3 fruit fly cellular contexts compared by ENCODE assay signal in genomic region chr3L:4729805-4730204, dm6.
TF ChIP-seq lines count a peak whose summit lies in the region.

No protein-coding gene starts in this region.

- TF ChIP-seq CTCF in whole organism, embryonic (GFP tag; optimal IDR thresholded peaks at IDR 0.05; lab: Kevin White, UChicago) = no peak

TF ChIP-seq in whole organism, embryonic, 481 proteins besides CTCF, POLR2A, EP300 and RAD21:
- TF ChIP-seq Ets97D (GFP tag; optimal IDR thresholded peaks at IDR 0.05; lab: Kevin White, UChicago) = no peak
- no peak for TF ChIP-seq gt (GFP tag; IDR thresholded peaks at IDR 0.05; lab: Robert Waterston, UW)
- 0 out of 2 replicates have a peak, but pooled peaks have one; percentile 10 for TF ChIP-seq Drgx (GFP tag; IDR thresholded peaks at IDR 0.05; lab: Robert Waterston, UW)

TF ChIP-seq in whole organism, prepupa, 60 proteins besides CTCF, POLR2A, EP300 and RAD21:
- TF ChIP-seq CG6163 (GFP tag; IDR thresholded peaks at IDR 0.05; lab: Robert Waterston, UW) (0 out of 3 replicates have a peak, but pooled peaks have one; percentile 9), CG8119 (GFP tag; IDR thresholded peaks at IDR 0.05; lab: Robert Waterston, UW) (0 out of 3 replicates have a peak, but pooled peaks have one; percentile 23), CG31627 (GFP tag; optimal IDR thresholded peaks at IDR 0.05; lab: Kevin White, UChicago) (no peak)

TF ChIP-seq in whole organism, wandering third instar larva, 38 proteins besides CTCF, POLR2A, EP300 and RAD21:
- TF ChIP-seq Dfd (GFP tag; optimal IDR thresholded peaks at IDR 0.05; lab: Kevin White, UChicago) = peak; percentile 92
- TF ChIP-seq foxo (GFP tag; optimal IDR thresholded peaks at IDR 0.05; lab: Kevin White, UChicago) = no peak
- no peak for TF ChIP-seq jim (GFP tag; optimal IDR thresholded peaks at IDR 0.05; lab: Kevin White, UChicago)
- no peak for TF ChIP-seq Rel (GFP tag; optimal IDR thresholded peaks at IDR 0.05; lab: Kevin White, UChicago)
- no peak for TF ChIP-seq Rel (tag; optimal IDR thresholded peaks at IDR 0.05; lab: Kevin White, UChicago)
- no peak for TF ChIP-seq br (GFP tag; optimal IDR thresholded peaks at IDR 0.05; lab: Kevin White, UChicago)
- no peak for TF ChIP-seq CG32264 (GFP tag; optimal IDR thresholded peaks at IDR 0.05; lab: Kevin White, UChicago)
